Fruit fly (Drosophila melanogaster) whole organism, pupa: ENCODE results near the gene a10.

ENCODE experiments used
- D1 ChIP-seq: fragments of 200-800 bp; sonication (Bioruptor generic); optimal IDR thresholded peaks from 2 replicates; lab custom pipeline; 2018; ENCODE audit warnings: missing biosample characterization, mild to moderate bottlenecking, missing genetic modification characterization, moderate library complexity
- EcR ChIP-seq: fragments of 200-800 bp; sonication (Bioruptor generic); optimal IDR thresholded peaks from 3 replicates; lab custom pipeline; 2019; ENCODE audit warnings: missing biosample characterization, missing genetic modification characterization, mild to moderate bottlenecking, moderate library complexity, missing genetic modification reagents
- gl ChIP-seq: fragments of 200-800 bp; sonication (Bioruptor generic); optimal IDR thresholded peaks from 2 replicates; lab custom pipeline; 2018; ENCODE audit warnings: missing biosample characterization, mild to moderate bottlenecking, missing genetic modification characterization

DNA sequence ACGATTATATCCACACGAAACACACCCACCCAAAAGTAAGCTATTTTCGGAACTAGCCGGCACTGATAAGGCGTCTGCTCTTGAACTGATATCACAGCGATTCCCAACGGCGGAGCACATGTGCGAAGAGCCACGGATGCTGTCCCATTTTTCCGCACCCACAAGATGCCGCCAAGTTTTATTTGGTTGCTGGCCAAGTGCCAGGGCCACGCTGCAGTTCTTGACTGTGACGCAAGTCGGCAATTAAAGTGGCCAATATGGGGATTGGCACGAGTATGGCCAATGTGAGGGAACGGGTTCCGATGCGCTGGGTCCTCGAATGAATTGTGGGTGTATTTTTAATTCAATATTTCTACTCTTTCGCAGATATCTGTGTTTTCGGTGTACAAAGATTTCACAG is 30.4 kb upstream of the a10 start:
- TF ChIP-seq EcR (GFP tag; lab: Kevin White, UChicago): no peak
- TF ChIP-seq gl (tag; lab: Kevin White, UChicago): no peak
- no peak for TF ChIP-seq D1 (tag; lab: Kevin White, UChicago)
